Fruit fly (Drosophila melanogaster) whole organism, embryonic: ENCODE measurements around the gene Rnmt.
A peak's percentile ranks its signal among the peaks of the same experiment; 100 is the strongest.

Source experiments
- Bgb ChIP-seq: fragments of 200-800 bp; sonication (Bioruptor generic); IDR thresholded peaks from 2 replicates; pipeline ENCODE4 v1.3.6; 2022; ENCODE audit warnings: missing biosample characterization, missing genetic modification characterization; ENCODE audit not compliant: partially characterized antibody
- CG10979 ChIP-seq: fragments of 200-800 bp; sonication (Bioruptor generic); optimal IDR thresholded peaks from 2 replicates; lab custom pipeline; 2018; ENCODE audit warnings: missing biosample characterization, mild to moderate bottlenecking, missing genetic modification characterization, moderate library complexity
- CG11398 ChIP-seq: fragments of 200-800 bp; sonication (Bioruptor generic); optimal IDR thresholded peaks from 2 replicates; lab custom pipeline; 2016; ENCODE audit warnings: missing biosample characterization, missing genetic modification characterization
- CG1233 ChIP-seq: fragments of 200-800 bp; sonication (Bioruptor generic); optimal IDR thresholded peaks from 4 replicates; lab custom pipeline; 2018; ENCODE audit warnings: missing biosample characterization, mild to moderate bottlenecking, missing genetic modification characterization
- CG13424 ChIP-seq: fragments of 200-800 bp; sonication (Bioruptor generic); optimal IDR thresholded peaks from 2 replicates; lab custom pipeline; 2019; ENCODE audit warnings: missing biosample characterization, mild to moderate bottlenecking, missing genetic modification characterization, moderate library complexity
- CG13894 ChIP-seq: fragments of 200-800 bp; sonication (Bioruptor generic); optimal IDR thresholded peaks from 3 replicates; lab custom pipeline; 2018; ENCODE audit warnings: missing biosample characterization, mild to moderate bottlenecking, missing genetic modification characterization, moderate library complexity
- CG1529 ChIP-seq: fragments of 200-800 bp; sonication (Bioruptor generic); optimal IDR thresholded peaks from 3 replicates; lab custom pipeline; 2018; ENCODE audit warnings: missing biosample characterization, missing genetic modification characterization
- CG15601 ChIP-seq: fragments of 200-800 bp; sonication (Bioruptor generic); optimal IDR thresholded peaks from 3 replicates; lab custom pipeline; 2019; ENCODE audit warnings: missing biosample characterization, mild to moderate bottlenecking, missing genetic modification characterization, moderate library complexity
- CG16813 ChIP-seq: fragments of 200-800 bp; sonication (Bioruptor generic); IDR thresholded peaks from 3 replicates; pipeline ENCODE4 v1.3.6; 2022; ENCODE audit warnings: missing biosample characterization, missing genetic modification characterization; ENCODE audit not compliant: partially characterized antibody
- CG17912 ChIP-seq: fragments of 200-800 bp; sonication (Bioruptor generic); optimal IDR thresholded peaks from 2 replicates; lab custom pipeline; 2018; ENCODE audit warnings: missing biosample characterization, mild to moderate bottlenecking, missing genetic modification characterization
- CG2120 ChIP-seq: fragments of 200-800 bp; sonication (Bioruptor generic); optimal IDR thresholded peaks from 3 replicates; lab custom pipeline; 2016; ENCODE audit warnings: missing biosample characterization, missing genetic modification characterization
- CG6254 ChIP-seq: fragments of 200-800 bp; sonication (Bioruptor generic); optimal IDR thresholded peaks from 3 replicates; lab custom pipeline; 2017; ENCODE audit warnings: mild to moderate bottlenecking, missing biosample characterization, missing genetic modification reagents, missing genetic modification characterization
- CG6854 ChIP-seq: fragments of 200-800 bp; sonication (Bioruptor generic); optimal IDR thresholded peaks from 3 replicates; lab custom pipeline; 2017; ENCODE audit warnings: missing biosample characterization, mild to moderate bottlenecking, missing genetic modification characterization
- CG7372 ChIP-seq: fragments of 200-800 bp; sonication (Bioruptor generic); IDR thresholded peaks from 2 replicates; pipeline ENCODE4 v1.3.6; 2022; ENCODE audit warnings: missing biosample characterization, missing genetic modification characterization
- CG9215 ChIP-seq: fragments of 200-800 bp; sonication (Bioruptor generic); IDR thresholded peaks from 2 replicates; pipeline ENCODE4 v1.3.6; 2022; ENCODE audit warnings: missing biosample characterization, missing genetic modification characterization
- CTCF ChIP-seq: fragments of 200-800 bp; sonication (Bioruptor generic); optimal IDR thresholded peaks from 2 replicates; lab custom pipeline; 2017; ENCODE audit warnings: missing biosample characterization, mild to moderate bottlenecking, missing genetic modification characterization, moderate library complexity
- Deaf1 ChIP-seq: fragments of 200-800 bp; optimal IDR thresholded peaks from 3 replicates; lab custom pipeline; 2019; ENCODE audit warnings: missing biosample characterization, mild to moderate bottlenecking, missing genetic modification characterization, moderate library complexity
- HHEX ChIP-seq: fragments of 200-800 bp; sonication (Bioruptor generic); optimal IDR thresholded peaks from 3 replicates; lab custom pipeline; 2017; ENCODE audit warnings: missing biosample characterization, mild to moderate bottlenecking, missing genetic modification characterization, missing genetic modification reagents
- HmgZ ChIP-seq: fragments of 200-800 bp; sonication (Bioruptor generic); optimal IDR thresholded peaks from 2 replicates; lab custom pipeline; 2018; ENCODE audit warnings: missing biosample characterization, mild to moderate bottlenecking, missing genetic modification characterization
- Hmr ChIP-seq: fragments of 200-800 bp; sonication (Bioruptor generic); optimal IDR thresholded peaks from 3 replicates; lab custom pipeline; 2017; ENCODE audit warnings: mild to moderate bottlenecking, missing biosample characterization, missing genetic modification reagents, missing genetic modification characterization
- Hr51 ChIP-seq, 2 experiments: fragments of 200-800 bp; sonication (Bioruptor generic); optimal IDR thresholded peaks; 2 replicates in 1 of 2; 3 replicates in 1 of 2; lab custom pipeline; 2016 to 2018; ENCODE audit warnings: missing biosample characterization in 2 of 2, missing genetic modification characterization in 2 of 2, mild to moderate bottlenecking in 1 of 2, moderate library complexity in 1 of 2
- Hsf ChIP-seq: fragments of 200-800 bp; sonication (Bioruptor generic); optimal IDR thresholded peaks from 3 replicates; lab custom pipeline; 2016; ENCODE audit warnings: missing biosample characterization, missing genetic modification characterization
- Ptx1 ChIP-seq: fragments of 200-800 bp; sonication (Bioruptor generic); IDR thresholded peaks from 2 replicates; pipeline ENCODE4 v1.3.6; 2022; ENCODE audit warnings: missing biosample characterization, missing genetic modification characterization
- YL-1 ChIP-seq: fragments of 200-800 bp; sonication (Bioruptor generic); optimal IDR thresholded peaks from 3 replicates; lab custom pipeline; 2017; ENCODE audit warnings: missing biosample characterization, mild to moderate bottlenecking, missing genetic modification characterization
- abd-A ChIP-seq: fragments of 200-800 bp; sonication (Bioruptor generic); optimal IDR thresholded peaks from 3 replicates; lab custom pipeline; 2019; ENCODE audit warnings: missing biosample characterization, mild to moderate bottlenecking, missing genetic modification characterization, moderate library complexity
- aop ChIP-seq: fragments of 200-800 bp; sonication (Bioruptor generic); IDR thresholded peaks from 2 replicates; pipeline ENCODE4 v1.3.6; 2022; ENCODE audit warnings: missing biosample characterization, missing genetic modification characterization
- ase ChIP-seq: fragments of 200-800 bp; sonication (Bioruptor generic); IDR thresholded peaks from 3 replicates; pipeline ENCODE4 v1.3.6; 2022; ENCODE audit warnings: missing biosample characterization, missing genetic modification characterization
- az2 ChIP-seq: fragments of 200-800 bp; sonication (Bioruptor generic); optimal IDR thresholded peaks from 3 replicates; lab custom pipeline; 2016; ENCODE audit warnings: missing biosample characterization, missing genetic modification characterization
- bab2 ChIP-seq: fragments of 200-800 bp; sonication (Bioruptor generic); optimal IDR thresholded peaks from 2 replicates; lab custom pipeline; 2016; ENCODE audit warnings: missing biosample characterization, missing genetic modification characterization
- cad ChIP-seq: fragments of >200 bp; optimal IDR thresholded peaks from 2 replicates; lab custom pipeline; 2017; ENCODE audit warnings: missing biosample characterization, missing genetic modification characterization
- cg ChIP-seq: fragments of 200-800 bp; sonication (Bioruptor generic); optimal IDR thresholded peaks from 3 replicates; lab custom pipeline; 2019; ENCODE audit warnings: missing biosample characterization, mild to moderate bottlenecking, missing genetic modification characterization, moderate library complexity
- chinmo ChIP-seq: fragments of 200-800 bp; sonication (Bioruptor generic); IDR thresholded peaks from 4 replicates; pipeline ENCODE4 v1.3.6; 2022; ENCODE audit warnings: missing biosample characterization, missing genetic modification characterization; ENCODE audit not compliant: partially characterized antibody
- fd96Cb ChIP-seq: fragments of 200-800 bp; sonication (Bioruptor generic); optimal IDR thresholded peaks from 2 replicates; lab custom pipeline; 2018; ENCODE audit warnings: missing biosample characterization, mild to moderate bottlenecking, missing genetic modification characterization, moderate library complexity
- gem ChIP-seq: fragments of 200-800 bp; sonication (Bioruptor generic); optimal IDR thresholded peaks from 2 replicates; lab custom pipeline; 2019; ENCODE audit warnings: missing biosample characterization, mild to moderate bottlenecking, missing genetic modification characterization, moderate library complexity
- grn ChIP-seq: fragments of 200-800 bp; sonication (Bioruptor generic); optimal IDR thresholded peaks from 3 replicates; lab custom pipeline; 2017; ENCODE audit warnings: missing biosample characterization, missing genetic modification characterization
- nmo ChIP-seq: fragments of 200-800 bp; sonication (Bioruptor generic); optimal IDR thresholded peaks from 2 replicates; lab custom pipeline; 2018; ENCODE audit warnings: missing biosample characterization, mild to moderate bottlenecking, missing genetic modification characterization, moderate library complexity
- p53 ChIP-seq: fragments of 200-800 bp; sonication (Bioruptor generic); optimal IDR thresholded peaks from 2 replicates; lab custom pipeline; 2016; ENCODE audit warnings: missing biosample characterization, missing genetic modification characterization
- pb ChIP-seq: fragments of 200-800 bp; sonication (Bioruptor generic); optimal IDR thresholded peaks from 3 replicates; lab custom pipeline; 2016; ENCODE audit warnings: missing biosample characterization, missing genetic modification characterization
- prd ChIP-seq, 3 experiments: fragments of >200 bp in 2 of 3; fragments of 200-800 bp in 1 of 3; sonication (Bioruptor generic) in 1 of 3; optimal IDR thresholded peaks in 2 of 3; IDR thresholded peaks in 1 of 3; 2 replicates in 2 of 3; 3 replicates in 1 of 3; pipeline versions ENCODE4 v1.3.6 to Lab custom; 2017 to 2022; ENCODE audit warnings: missing biosample characterization in 1 of 3, missing genetic modification characterization in 1 of 3
- salm ChIP-seq: fragments of 200-800 bp; sonication (Bioruptor generic); optimal IDR thresholded peaks from 2 replicates; lab custom pipeline; 2018; ENCODE audit warnings: missing biosample characterization, mild to moderate bottlenecking, missing genetic modification characterization
- wor ChIP-seq: fragments of 200-800 bp; sonication (Bioruptor generic); IDR thresholded peaks from 2 replicates; pipeline ENCODE4 v1.3.6; 2022; ENCODE audit warnings: missing biosample characterization, missing genetic modification characterization

Rnmt gene

dm6 chr2L:15013523-15013922, 3.8 kb downstream of the Rnmt start (continued):
- TF ChIP-seq CG7372 (0 out of 2 replicates have a peak, but pooled peaks have one; percentile 14), grn (GFP tag; lab: Kevin White, UChicago) (no peak), CG6254 (GFP tag; lab: Kevin White, UChicago) (no peak), Hsf (GFP tag; lab: Kevin White, UChicago) (no peak), cg (GFP tag; lab: Kevin White, UChicago) (peak; percentile 47), CG13424 (tag; lab: Kevin White, UChicago) (no peak), HHEX (GFP tag; lab: Kevin White, UChicago) (no peak), prd (optimal IDR thresholded peaks at IDR 0.05; lab: Kevin White, UChicago) (no peak), prd (GFP tag; IDR thresholded peaks at IDR 0.05; lab: Robert Waterston, UW) (0 out of 3 replicates have a peak, but pooled peaks have one; percentile 23), CG10979 (tag; lab: Kevin White, UChicago) (peak; percentile 12), salm (tag; lab: Kevin White, UChicago) (no peak), CG16813 (no peak), cad (GFP tag; lab: Kevin White, UChicago) (peak; percentile 80), Bgb (GFP tag; lab: Robert Waterston, UW) (no peak)

dm6 chr2L:15016031-15016430, 6.3 kb downstream of the Rnmt start, which contains the start of gene GABA-B-R1:
GABA-B-R1 (plus strand) TSS chr2L:15016331.
- TF ChIP-seq CTCF (GFP tag; lab: Kevin White, UChicago) (no peak), wor (GFP tag; lab: Robert Waterston, UW) (no peak), aop (GFP tag; lab: Robert Waterston, UW) (no peak), chinmo (GFP tag; lab: Robert Waterston, UW) (no peak), p53 (GFP tag; lab: Kevin White, UChicago) (no peak), CG17912 (GFP tag; lab: Kevin White, UChicago) (no peak), Ptx1 (GFP tag; lab: Robert Waterston, UW) (no peak), CG6854 (GFP tag; lab: Kevin White, UChicago) (no peak), HmgZ (tag; lab: Kevin White, UChicago) (no peak), abd-A (tag; lab: Kevin White, UChicago) (peak; percentile 66), fd96Cb (tag; lab: Kevin White, UChicago) (no peak), YL-1 (GFP tag; lab: Kevin White, UChicago) (no peak), CG13894 (peak; percentile 3), CG2120 (GFP tag; lab: Kevin White, UChicago) (no peak), Hmr (GFP tag; lab: Kevin White, UChicago) (peak; percentile 12), ase (GFP tag; lab: Robert Waterston, UW) (no peak), Hr51 (GFP tag; optimal IDR thresholded peaks at IDR 0.05; lab: Kevin White, UChicago) (peak in 1 of 2 experiments; percentile 58), Deaf1 (tag; lab: Kevin White, UChicago) (peak; percentile 65), nmo (GFP tag; lab: Kevin White, UChicago) (no peak), CG1233 (GFP tag; lab: Kevin White, UChicago) (no peak), gem (tag; lab: Kevin White, UChicago) (no peak)

- TF ChIP-seq CG15601, result no peak
- no peak for TF ChIP-seq CG9215
- TF ChIP-seq CG11398 (GFP tag; lab: Kevin White, UChicago), result no peak
- TF ChIP-seq az2 (GFP tag; lab: Kevin White, UChicago), result no peak
- no peak for TF ChIP-seq nmo (GFP tag; lab: Kevin White, UChicago)
- TF ChIP-seq CG1529 (GFP tag; lab: Kevin White, UChicago), result no peak
- no peak for TF ChIP-seq CG16813
- no peak for TF ChIP-seq bab2 (GFP tag; lab: Kevin White, UChicago)
- no peak for TF ChIP-seq pb (GFP tag; lab: Kevin White, UChicago)
Measured at dm6 chr2L:15026582-15026981, 16.8 kb downstream of the Rnmt start, which contains the start of gene CG33310. CG33310 (plus strand) TSS chr2L:15026882.
